Worm (Caenorhabditis elegans) whole organism, L4/young adult: ENCODE measurements around the gene C02B8.12.

ENCODE experiments used
- W03F9.2 ChIP-seq: fragments of 150-350 bp; optimal IDR thresholded peaks from 2 replicates; lab custom pipeline; 2014; ENCODE audit warnings: missing biosample characterization, missing genetic modification characterization
- dao-5 ChIP-seq: sonication (generic microtip); optimal IDR thresholded peaks from 2 replicates; lab custom pipeline; 2016; ENCODE audit warnings: missing genotype, missing genetic modification characterization, moderate library complexity, missing compliant biosample characterization
- him-1 ChIP-seq: sonication (generic microtip); optimal IDR thresholded peaks from 2 replicates; lab custom pipeline; 2016; ENCODE audit warnings: missing genotype, missing genetic modification reagents, missing genetic modification characterization, missing compliant biosample characterization

Gene C02B8.12

DNA sequence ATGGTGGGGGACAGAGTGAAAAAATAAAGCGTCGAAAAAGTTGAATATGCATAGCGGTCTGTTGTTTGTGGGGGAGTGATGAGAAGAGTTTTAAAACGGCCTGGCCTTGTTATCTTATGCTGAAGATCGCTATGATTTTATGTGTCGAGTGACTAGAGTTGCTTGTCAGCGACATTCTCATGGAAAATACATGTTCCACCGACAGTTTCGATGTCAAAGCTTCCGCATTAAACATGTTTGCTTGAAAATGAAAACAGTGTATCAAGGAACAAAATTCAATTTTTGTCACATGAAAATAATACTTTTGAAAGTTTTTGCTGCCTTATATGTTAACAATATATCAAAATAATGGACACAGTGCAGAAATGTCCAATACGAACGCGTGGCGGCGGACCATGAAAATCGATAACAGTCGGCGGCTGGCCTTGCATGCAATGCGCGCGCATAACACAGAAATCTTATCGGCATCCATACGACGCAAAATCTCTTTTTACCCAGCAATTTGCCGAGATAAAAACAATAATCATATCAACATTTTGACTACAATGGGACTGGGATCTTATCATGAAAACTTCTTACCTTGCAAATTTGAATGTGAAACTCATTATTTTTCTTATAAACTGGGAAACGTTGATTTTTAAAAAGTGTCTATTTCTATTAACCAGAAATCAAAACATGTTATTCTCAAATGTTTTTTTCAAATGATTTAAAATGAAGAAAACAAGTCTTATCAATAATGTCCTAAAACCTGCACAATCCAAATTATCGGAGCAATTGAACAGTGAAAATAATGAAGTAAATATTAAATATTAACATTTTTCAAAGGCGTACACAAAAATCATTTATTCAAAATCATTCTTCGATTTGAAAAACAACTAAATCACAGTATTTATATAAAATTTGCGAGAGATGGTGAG lies 36.2 kb downstream of the C02B8.12 start:
- TF ChIP-seq dao-5 (no peak), him-1 (tag; lab: Kevin White, UChicago) (no peak), W03F9.2 (no peak)

DNA sequence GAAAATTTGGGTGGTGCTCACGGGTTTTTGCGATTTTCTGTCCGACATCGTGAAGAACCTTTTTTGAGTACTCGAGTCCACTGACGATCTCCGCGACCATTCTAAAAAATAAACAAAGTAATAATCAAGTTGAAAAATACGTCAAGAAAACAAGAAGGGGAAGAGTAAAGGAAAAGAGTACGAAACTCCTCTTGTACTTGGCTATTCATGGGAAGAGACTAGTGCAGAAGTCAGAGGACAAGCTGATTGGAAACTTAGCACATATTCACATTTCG lies 36.8 kb downstream of the C02B8.12 start, which contains the start of gene dao-3:
TSS of gene dao-3 (minus strand) at position 101 of the 275 bp plus-strand sequence.
- TF ChIP-seq W03F9.2: no peak
- no peak for TF ChIP-seq him-1 (tag; lab: Kevin White, UChicago)
- no peak for TF ChIP-seq dao-5

DNA sequence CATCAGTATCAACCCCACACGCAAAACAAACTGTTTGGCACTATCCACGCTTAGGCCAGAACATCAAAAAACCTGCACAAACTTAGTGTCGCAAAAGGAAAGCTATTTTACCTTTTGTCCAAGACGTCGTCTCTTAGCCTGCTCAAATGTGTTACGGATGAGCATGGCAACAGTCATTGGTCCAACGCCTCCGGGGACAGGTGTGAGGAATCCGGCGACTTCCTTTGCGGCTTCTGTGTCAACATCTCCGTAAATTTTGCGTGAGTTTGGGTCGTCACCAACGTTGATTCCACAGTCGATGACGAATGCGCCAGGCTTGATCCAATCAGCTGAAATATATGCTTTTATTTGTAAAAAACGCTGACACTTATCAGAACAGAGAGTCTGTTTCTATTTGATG lies 38.5 kb downstream of the C02B8.12 start:
- TF ChIP-seq W03F9.2 (no peak), him-1 (tag; lab: Kevin White, UChicago) (no peak), dao-5 (no peak)

DNA sequence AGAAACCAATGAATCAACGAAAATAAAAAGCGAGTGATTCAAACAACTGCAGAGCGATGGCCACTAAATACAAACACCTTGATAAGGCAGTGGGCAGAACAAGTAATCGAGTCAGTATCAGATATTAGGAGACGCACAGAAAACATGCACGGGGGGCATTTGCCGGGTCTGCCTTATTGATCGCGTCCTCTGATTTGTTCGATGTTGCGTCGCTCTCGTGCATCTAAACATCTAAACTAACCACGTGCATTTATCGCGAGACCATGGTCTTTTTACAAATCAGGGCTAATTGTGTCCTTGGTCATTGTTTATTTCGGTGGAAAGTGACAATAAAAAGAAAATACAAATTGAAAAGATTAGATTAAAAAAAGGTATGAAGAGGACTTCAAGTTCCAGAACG lies 39.2 kb downstream of the C02B8.12 start, which contains the start of gene K07E3.4:
TSS of gene K07E3.4 (minus strand) at position 100 of the 400 bp plus-strand sequence.
- TF ChIP-seq W03F9.2: no peak
- TF ChIP-seq dao-5: no peak
- TF ChIP-seq him-1 (tag; lab: Kevin White, UChicago): no peak

DNA sequence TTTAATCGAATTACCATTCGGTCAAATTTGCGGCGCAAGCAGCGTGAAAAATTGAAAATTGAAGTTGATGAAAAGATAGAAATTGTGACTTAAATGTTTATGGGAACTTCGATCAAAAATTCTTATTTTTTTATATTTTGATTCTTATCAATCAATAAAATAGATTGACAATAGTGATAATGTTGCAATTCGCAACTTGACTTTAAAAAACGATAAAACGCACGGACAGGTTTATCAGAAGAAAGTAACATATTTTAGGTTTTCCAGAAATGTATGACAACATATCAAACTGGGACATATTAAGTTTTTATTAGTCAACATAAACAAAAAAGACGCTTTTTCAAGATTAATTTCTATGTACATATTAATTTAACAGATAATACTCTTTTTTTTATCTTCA lies 39.8 kb downstream of the C02B8.12 start:
- no peak for TF ChIP-seq him-1 (tag; lab: Kevin White, UChicago)
- no peak for TF ChIP-seq W03F9.2
- TF ChIP-seq dao-5: no peak

DNA sequence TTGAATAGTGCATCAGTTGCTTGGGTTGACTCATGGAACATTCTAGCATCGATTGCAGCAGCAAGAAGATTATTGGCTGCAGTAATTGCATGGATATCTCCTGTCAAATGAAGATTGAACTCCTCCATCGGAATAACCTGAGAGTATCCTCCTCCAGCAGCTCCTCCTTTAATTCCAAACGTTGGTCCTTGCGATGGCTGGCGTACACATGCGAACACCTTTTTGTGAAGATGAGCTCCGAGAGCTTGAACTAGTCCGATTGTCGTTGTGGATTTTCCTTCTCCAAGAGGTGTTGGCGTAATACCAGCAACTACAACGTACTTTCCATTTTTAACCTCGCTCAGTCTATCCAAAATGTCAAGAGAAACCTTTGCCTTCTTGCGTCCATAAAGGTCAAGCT lies 40.5 kb downstream of the C02B8.12 start:
- TF ChIP-seq dao-5 (no peak), him-1 (tag; lab: Kevin White, UChicago) (no peak), W03F9.2 (no peak)

DNA sequence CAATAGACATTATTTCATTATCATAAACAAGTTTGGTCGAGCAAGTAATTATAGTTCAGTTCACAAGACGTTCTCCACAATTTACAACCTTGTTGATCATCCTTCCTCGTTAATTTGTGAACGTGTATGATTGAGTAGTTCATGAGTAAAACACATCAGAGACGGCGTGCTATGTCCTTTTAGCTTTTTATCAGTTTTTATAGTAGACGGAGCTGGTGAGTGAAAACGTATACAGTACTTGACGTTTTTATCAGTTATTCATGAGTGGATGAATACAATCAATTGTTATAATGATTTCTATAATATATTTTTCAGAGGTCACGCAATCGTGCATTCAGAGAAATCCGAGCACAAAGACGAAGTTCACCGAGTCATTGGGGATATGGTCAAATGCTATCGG lies 44.3 kb downstream of the C02B8.12 start:
- TF ChIP-seq him-1 (tag; lab: Kevin White, UChicago) (no peak), dao-5 (no peak), W03F9.2 (no peak)

DNA sequence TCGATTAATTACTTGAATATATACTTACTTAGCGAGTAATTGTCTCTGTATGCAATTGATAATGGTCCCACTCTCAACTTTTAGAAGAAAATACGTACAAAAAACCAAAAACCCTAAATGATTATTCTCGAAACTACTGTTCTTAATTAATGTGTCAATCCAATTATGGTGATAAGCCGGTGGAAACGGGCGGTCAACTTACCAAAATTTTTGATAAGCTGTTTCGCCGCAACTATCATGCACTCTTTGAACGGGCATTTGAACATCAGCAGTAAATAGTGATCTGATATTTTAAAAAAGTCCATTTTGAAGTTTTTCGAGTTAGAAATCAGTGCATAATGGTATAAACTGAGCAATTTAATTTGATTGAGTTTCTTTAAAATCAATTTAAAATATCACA lies 44.8 kb downstream of the C02B8.12 start:
- TF ChIP-seq dao-5 (no peak), W03F9.2 (no peak), him-1 (tag; lab: Kevin White, UChicago) (no peak)

DNA sequence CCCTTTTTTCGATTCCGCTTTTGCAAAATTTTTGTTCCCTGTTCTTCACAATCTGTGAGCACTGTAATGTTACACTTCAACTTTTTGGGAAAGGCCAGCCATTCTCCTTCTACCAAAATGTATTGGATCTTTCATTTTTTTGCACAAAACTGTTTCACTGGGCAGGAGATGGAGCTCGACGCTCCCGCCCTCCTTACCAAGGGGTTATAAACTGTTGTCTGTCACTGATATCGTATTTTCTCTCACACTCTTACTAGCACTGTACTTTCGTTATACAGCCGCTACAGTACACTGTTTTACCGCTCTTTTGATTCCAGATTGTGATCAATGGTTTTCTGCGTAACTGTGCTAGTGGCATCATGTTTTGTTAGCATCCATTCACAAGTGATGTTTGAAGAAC lies 45.4 kb downstream of the C02B8.12 start, which contains the start of gene C46F2.1:
TSS of gene C46F2.1 (plus strand) at position 301 of the 400 bp plus-strand sequence.
- TF ChIP-seq dao-5 (no peak), W03F9.2 (no peak), him-1 (tag; lab: Kevin White, UChicago) (no peak)

DNA sequence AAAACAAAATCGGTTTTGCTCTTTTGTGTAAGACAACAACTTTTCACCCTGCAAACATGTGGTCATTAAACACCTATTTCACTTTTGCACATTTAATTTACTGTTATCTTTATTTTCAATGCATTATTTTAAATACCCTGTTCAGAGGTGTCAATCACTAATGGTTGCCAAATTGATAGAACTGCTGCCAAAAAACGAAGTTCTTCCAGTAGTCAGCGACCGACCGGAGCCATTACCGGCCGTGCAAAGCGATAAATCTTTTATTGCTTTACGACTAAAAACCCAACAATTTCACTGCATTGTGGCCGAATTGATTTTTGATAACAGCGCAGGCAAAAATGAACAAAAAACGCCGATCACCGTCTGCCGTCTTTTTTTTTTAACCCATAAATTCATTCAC lies 48.6 kb downstream of the C02B8.12 start:
- TF ChIP-seq him-1 (tag; lab: Kevin White, UChicago) (no peak), dao-5 (no peak), W03F9.2 (no peak)
